Worm (Caenorhabditis elegans): ENCODE data around the gene K08D8.4.

K08D8.4 gene

DNA sequence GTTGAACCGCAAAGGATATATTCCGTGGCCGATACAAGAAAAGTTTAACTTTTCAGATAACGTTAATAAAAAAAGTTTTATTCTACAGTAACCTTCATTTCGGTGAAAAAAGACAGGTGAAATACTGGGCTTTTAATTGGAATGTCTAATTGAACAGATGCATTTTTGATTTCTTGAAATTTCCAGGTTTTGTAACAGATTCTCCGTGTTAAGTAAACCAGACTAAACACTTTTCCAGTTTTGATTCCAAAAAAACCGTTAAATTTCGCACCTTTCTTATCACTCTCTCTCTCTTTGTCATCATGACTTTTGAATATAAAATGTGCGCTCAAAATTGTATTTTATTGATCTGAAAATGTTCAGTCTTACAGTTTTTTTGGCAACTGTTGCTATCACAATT is 8.5 kb upstream of the K08D8.4 start, which contains the start of gene C32H11.3:
Gene C32H11.3, plus strand, starts transcription at position 301 of the 400 bp plus-strand sequence.
- TF ChIP-seq cnd-1 (tag; optimal IDR thresholded peaks at IDR 0.05), result no peak
- no peak for TF ChIP-seq nhr-237 (tag; optimal IDR thresholded peaks at IDR 0.05)
- no peak for TF ChIP-seq zip-8 (tag; optimal IDR thresholded peaks at IDR 0.05)
- no peak for TF ChIP-seq nhr-76 (tag; optimal IDR thresholded peaks at IDR 0.05)
- TF ChIP-seq lin-13 (tag; optimal IDR thresholded peaks at IDR 0.05), result no peak
- no peak for TF ChIP-seq unc-62 (GFP tag; optimal IDR thresholded peaks at IDR 0.05)
- TF ChIP-seq snpc-4 (tag; optimal IDR thresholded peaks at IDR 0.05), result no peak
- TF ChIP-seq nhr-12 (tag; optimal IDR thresholded peaks at IDR 0.05), result no peak
- TF ChIP-seq blmp-1 (tag; optimal IDR thresholded peaks at IDR 0.05), result no peak
- TF ChIP-seq ztf-11 (tag; optimal IDR thresholded peaks at IDR 0.05), result no peak
- no peak for TF ChIP-seq elt-3 (tag; optimal IDR thresholded peaks at IDR 0.05)
- TF ChIP-seq tbx-8 (GFP tag; optimal IDR thresholded peaks at IDR 0.05), result no peak
- TF ChIP-seq drap-1 (GFP tag; optimal IDR thresholded peaks at IDR 0.05), result no peak

DNA sequence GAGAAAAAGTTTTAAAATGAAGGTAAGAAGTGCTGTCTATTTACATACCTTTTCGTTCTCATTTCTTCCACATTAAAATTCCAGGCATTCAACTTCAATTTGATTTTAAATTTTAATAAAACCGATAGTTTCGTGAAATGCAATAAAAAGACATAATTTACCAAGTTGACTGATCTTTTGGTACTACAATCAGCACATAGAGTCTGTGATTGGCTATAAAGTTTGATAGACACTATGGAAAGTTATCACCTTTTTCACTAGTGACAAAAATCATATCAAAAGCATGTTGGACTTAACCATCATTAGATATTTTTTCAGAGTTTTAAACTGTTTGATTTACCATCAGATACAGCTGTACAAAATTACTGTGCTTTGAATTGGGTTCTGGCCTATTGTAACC is 5.7 kb upstream of the K08D8.4 start, which contains the start of gene srz-15:
Gene srz-15, plus strand, starts transcription at position 301 of the 400 bp plus-strand sequence.
- TF ChIP-seq ceh-39 (tag; optimal IDR thresholded peaks at IDR 0.05), result no peak
- TF ChIP-seq pha-4 (tag; optimal IDR thresholded peaks at IDR 0.05), result no peak
- TF ChIP-seq cnd-1 (tag; optimal IDR thresholded peaks at IDR 0.05), result no peak
- TF ChIP-seq blmp-1 (tag; optimal IDR thresholded peaks at IDR 0.05), result no peak
- TF ChIP-seq bed-3 (GFP tag; optimal IDR thresholded peaks at IDR 0.05), result no peak
- no peak for TF ChIP-seq ztf-11 (tag; optimal IDR thresholded peaks at IDR 0.05)
- no peak for TF ChIP-seq nhr-237 (tag; optimal IDR thresholded peaks at IDR 0.05)
- TF ChIP-seq unc-62 (GFP tag; optimal IDR thresholded peaks at IDR 0.05), result no peak
- TF ChIP-seq lin-32 (GFP tag; optimal IDR thresholded peaks at IDR 0.05), result no peak
- TF ChIP-seq ceh-43 (GFP tag; optimal IDR thresholded peaks at IDR 0.05), result no peak
- no peak for TF ChIP-seq zip-8 (tag; optimal IDR thresholded peaks at IDR 0.05)
- no peak for TF ChIP-seq ham-2 (GFP tag; optimal IDR thresholded peaks at IDR 0.05)
- no peak for TF ChIP-seq unc-39 (tag; optimal IDR thresholded peaks at IDR 0.05)
- TF ChIP-seq nhr-12 (tag; optimal IDR thresholded peaks at IDR 0.05), result no peak

DNA sequence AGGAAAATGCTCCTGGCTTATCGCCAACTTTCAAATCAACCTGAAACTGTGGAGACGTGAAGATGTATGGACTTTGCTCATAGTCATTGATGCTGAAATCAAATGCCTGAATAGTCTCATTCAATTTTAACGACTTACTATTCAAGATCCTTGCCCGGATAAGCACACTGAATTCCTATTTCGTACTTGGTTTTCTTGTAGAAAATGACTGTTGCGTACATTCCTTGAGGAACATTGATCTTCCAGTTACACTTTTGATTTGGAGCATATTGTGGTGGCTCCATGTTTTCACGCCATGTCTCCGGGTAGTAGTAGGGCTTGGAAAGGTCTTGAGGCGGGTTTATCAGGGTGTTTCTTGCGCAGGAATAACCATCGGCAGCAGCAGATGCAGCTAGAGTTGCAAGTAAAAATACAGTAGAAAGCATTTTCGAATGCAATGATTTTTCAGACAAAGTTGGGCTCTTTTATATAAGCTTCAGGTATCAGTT is 4.8 kb upstream of the K08D8.4 start, which contains the start of gene irg-6:
Gene irg-6, minus strand, starts transcription at position 438 of the 488 bp plus-strand sequence.
- TF ChIP-seq bed-3 (GFP tag; optimal IDR thresholded peaks at IDR 0.05) (no peak), ces-1 (GFP tag; optimal IDR thresholded peaks at IDR 0.05) (no peak), drap-1 (GFP tag; optimal IDR thresholded peaks at IDR 0.05) (no peak), unc-120 (tag; optimal IDR thresholded peaks at IDR 0.05; ENCODE audit: poor library complexity, severe bottlenecking) (no peak), ceh-39 (tag; optimal IDR thresholded peaks at IDR 0.05) (no peak), mls-2 (tag; optimal IDR thresholded peaks at IDR 0.05) (no peak), unc-39 (tag; optimal IDR thresholded peaks at IDR 0.05) (no peak), elt-3 (tag; optimal IDR thresholded peaks at IDR 0.05) (no peak), blmp-1 (tag; optimal IDR thresholded peaks at IDR 0.05) (no peak), hlh-1 (tag; optimal IDR thresholded peaks at IDR 0.05) (no peak), lin-13 (tag; optimal IDR thresholded peaks at IDR 0.05) (no peak), mab-5 (tag; optimal IDR thresholded peaks at IDR 0.05) (no peak), pha-4 (tag; optimal IDR thresholded peaks at IDR 0.05) (no peak), unc-62 (GFP tag; optimal IDR thresholded peaks at IDR 0.05) (no peak), nhr-2 (tag; optimal IDR thresholded peaks at IDR 0.05) (no peak), M03D4.4 (tag; optimal IDR thresholded peaks at IDR 0.05) (no peak)

DNA sequence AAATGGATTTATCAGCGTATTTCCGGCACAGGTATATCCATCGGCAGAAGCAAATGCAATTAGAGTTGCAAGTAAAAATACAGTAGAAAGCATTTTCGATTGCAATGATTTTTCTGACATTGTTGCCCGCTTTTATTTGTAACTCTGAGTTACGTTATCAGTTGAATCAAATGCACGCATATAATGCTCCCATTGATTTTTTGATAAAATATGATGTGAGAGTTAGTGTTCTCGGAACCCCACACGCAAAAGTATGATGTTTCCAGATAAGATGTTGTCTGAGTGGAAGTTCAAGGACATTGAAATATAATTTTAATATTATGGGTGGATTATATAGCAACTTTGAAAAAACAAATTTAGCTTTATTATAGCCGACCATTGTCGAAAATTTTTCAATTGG is 2.2 kb upstream of the K08D8.4 start, which contains the start of gene K08D8.5:
Gene K08D8.5, minus strand, starts transcription at position 140 of the 400 bp plus-strand sequence.
- TF ChIP-seq ces-1 (GFP tag; optimal IDR thresholded peaks at IDR 0.05), result no peak
- no peak for TF ChIP-seq bed-3 (GFP tag; optimal IDR thresholded peaks at IDR 0.05)
- TF ChIP-seq elt-3 (tag; optimal IDR thresholded peaks at IDR 0.05), result no peak
- no peak for TF ChIP-seq unc-62 (GFP tag; optimal IDR thresholded peaks at IDR 0.05)
- no peak for TF ChIP-seq lin-32 (GFP tag; optimal IDR thresholded peaks at IDR 0.05)
- no peak for TF ChIP-seq elt-1 (tag; optimal IDR thresholded peaks at IDR 0.05; ENCODE audit: borderline replicate concordance, insufficient read depth)
- no peak for TF ChIP-seq sptf-1 (tag; optimal IDR thresholded peaks at IDR 0.05)
- no peak for TF ChIP-seq ham-2 (GFP tag; optimal IDR thresholded peaks at IDR 0.05)
- no peak for TF ChIP-seq zip-8 (tag; optimal IDR thresholded peaks at IDR 0.05)
- TF ChIP-seq lsy-2 (tag; optimal IDR thresholded peaks at IDR 0.05), result no peak
- no peak for TF ChIP-seq unc-120 (tag; optimal IDR thresholded peaks at IDR 0.05; ENCODE audit: poor library complexity, severe bottlenecking)

DNA sequence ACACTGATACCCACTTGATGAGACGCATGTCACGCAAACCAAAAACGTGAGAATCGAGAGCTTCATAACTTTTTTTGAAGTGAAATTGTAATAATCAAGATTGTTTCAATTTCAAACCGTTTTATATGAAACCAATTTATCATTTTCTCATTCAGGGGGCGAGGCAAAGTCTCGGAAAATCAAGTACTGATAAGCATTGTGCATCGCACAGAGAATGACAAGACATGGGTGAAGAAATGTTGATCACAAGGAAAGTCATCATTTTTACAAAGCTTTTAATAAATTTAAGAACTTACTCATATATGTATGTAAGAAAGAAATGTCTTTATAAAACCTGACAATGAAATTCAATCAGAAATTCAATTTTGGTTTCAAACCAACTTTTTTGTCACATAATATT is 3.3 kb downstream of the K08D8.4 start, which contains the start of gene K08D8.3:
Gene K08D8.3, minus strand, starts transcription at position 131 of the 400 bp plus-strand sequence.
- no peak for TF ChIP-seq nhr-237 (tag; optimal IDR thresholded peaks at IDR 0.05)
- no peak for TF ChIP-seq mls-2 (tag; optimal IDR thresholded peaks at IDR 0.05)
- no peak for TF ChIP-seq tbx-8 (GFP tag; optimal IDR thresholded peaks at IDR 0.05)
- TF ChIP-seq unc-120 (tag; optimal IDR thresholded peaks at IDR 0.05; ENCODE audit: poor library complexity, severe bottlenecking), result no peak

All from whole organism, mixed stage, embryonic.